Worm (Caenorhabditis elegans) whole organism, L2 larva: ENCODE measurements around the gene mrpl-1.

Experiments used
- aly-2 ChIP-seq: fragments of 150-350 bp; optimal IDR thresholded peaks from 2 replicates; lab custom pipeline; 2014; ENCODE audit warnings: missing biosample characterization, missing genetic modification characterization
- elt-3 ChIP-seq: sonication (generic microtip); optimal IDR thresholded peaks from 2 replicates; lab custom pipeline; 2017; ENCODE audit warnings: missing biosample characterization, missing genetic modification characterization
- fos-1 ChIP-seq: fragments of 150-350 bp; optimal IDR thresholded peaks from 2 replicates; lab custom pipeline; 2014; ENCODE audit warnings: missing biosample characterization, missing genetic modification characterization
- lin-39 ChIP-seq: fragments of 150-350 bp; optimal IDR thresholded peaks from 2 replicates; lab custom pipeline; 2014; ENCODE audit warnings: missing biosample characterization, missing genetic modification reagents, missing genetic modification characterization
- nhr-23 ChIP-seq: fragments of 150-350 bp; optimal IDR thresholded peaks from 2 replicates; lab custom pipeline; 2014; ENCODE audit warnings: missing biosample characterization, missing genetic modification reagents, missing genetic modification characterization
- nhr-237 ChIP-seq: fragments of 150-350 bp; optimal IDR thresholded peaks from 2 replicates; lab custom pipeline; 2014; ENCODE audit warnings: missing biosample characterization, missing genetic modification characterization
- nhr-25 ChIP-seq: fragments of 150-350 bp; sonication (generic microtip); optimal IDR thresholded peaks from 3 replicates; lab custom pipeline; 2014; ENCODE audit warnings: missing biosample characterization, missing genetic modification characterization
- nhr-77 ChIP-seq: fragments of 150-350 bp; optimal IDR thresholded peaks from 2 replicates; lab custom pipeline; 2014; ENCODE audit warnings: missing biosample characterization, missing genetic modification characterization
- snpc-4 ChIP-seq: fragments of 150-350 bp; optimal IDR thresholded peaks from 2 replicates; lab custom pipeline; 2014; ENCODE audit warnings: missing biosample characterization, missing genetic modification characterization
- unc-55 ChIP-seq: fragments of 150-350 bp; sonication (generic microtip); optimal IDR thresholded peaks from 3 replicates; lab custom pipeline; 2014; ENCODE audit warnings: missing biosample characterization, missing genetic modification reagents, missing genetic modification characterization
- unc-62 ChIP-seq: fragments of 150-350 bp; optimal IDR thresholded peaks from 2 replicates; lab custom pipeline; 2014; ENCODE audit warnings: missing biosample characterization, missing genetic modification reagents, missing genetic modification characterization

ce11 chrIV:7728402-7728963, 19.0 kb upstream of the mrpl-1 start, which contains the start of gene sucg-1:
- no peak for TF ChIP-seq lin-39 (tag; lab: Kevin White, UChicago)
- no peak for TF ChIP-seq snpc-4 (tag; lab: Kevin White, UChicago)
- no peak for TF ChIP-seq nhr-23
- TF ChIP-seq nhr-237 (tag; lab: Kevin White, UChicago) = no peak
- TF ChIP-seq nhr-77 = no peak
- TF ChIP-seq nhr-25 (tag; lab: Kevin White, UChicago) = no peak
- TF ChIP-seq fos-1 (tag; lab: Kevin White, UChicago) = no peak
- TF ChIP-seq aly-2 (tag; lab: Kevin White, UChicago) = no peak
- no peak for TF ChIP-seq unc-62 (GFP tag; lab: Kevin White, UChicago)
- TF ChIP-seq elt-3 = no peak
- peak; percentile 50 for TF ChIP-seq unc-55
